Worm (Caenorhabditis elegans) whole organism, L4 larva: ENCODE measurements around the gene sdz-26.

Experiments
- lsy-2 ChIP-seq, 2 experiments: fragments of 150-350 bp in 1 of 2; sonication (generic microtip) in 1 of 2; optimal IDR thresholded peaks; 2 replicates each; lab custom pipeline; 2014 to 2017; ENCODE audit warnings: missing biosample characterization in 2 of 2, missing genetic modification characterization in 2 of 2
- nhr-25 ChIP-seq: sonication (generic microtip); optimal IDR thresholded peaks from 2 replicates; lab custom pipeline; 2017; ENCODE audit warnings: missing genetic modification characterization, mild to moderate bottlenecking, missing compliant biosample characterization, antibody characterized with exemption, moderate library complexity, borderline replicate concordance; ENCODE audit not compliant: insufficient read depth
- rbr-2 ChIP-seq: sonication (generic microtip); optimal IDR thresholded peaks from 2 replicates; lab custom pipeline; 2016; ENCODE audit warnings: missing genotype, missing genetic modification characterization, missing compliant biosample characterization
- unc-130 ChIP-seq: sonication (generic microtip); optimal IDR thresholded peaks from 2 replicates; lab custom pipeline; 2016; ENCODE audit warnings: missing genetic modification reagents, missing genetic modification characterization, missing compliant biosample characterization
- unc-39 ChIP-seq: sonication (generic microtip); optimal IDR thresholded peaks from 2 replicates; lab custom pipeline; 2017; ENCODE audit warnings: missing biosample characterization, missing genetic modification characterization
- zip-11 ChIP-seq: fragments of 200-800 bp; sonication (Bioruptor generic); IDR thresholded peaks from 2 replicates; pipeline ENCODE4 v1.3.6; 2022; ENCODE audit warnings: missing genetic modification characterization, missing compliant biosample characterization

- TF ChIP-seq unc-39 (no peak), lsy-2 (tag; optimal IDR thresholded peaks at IDR 0.05; lab: Kevin White, UChicago) (no peak), unc-130 (no peak), nhr-25 (tag; lab: Kevin White, UChicago) (no peak), rbr-2 (tag; lab: Kevin White, UChicago) (no peak), zip-11 (no peak)
These were observed 43.2 kb downstream of the sdz-26 start, which contains the start of gene plx-2 for ce11 chrII:14424791-14425190.
